Fruit fly (Drosophila melanogaster) whole organism, wandering third instar larva: Measurements from ENCODE around the gene CG15549.

Experiments
- Dfd ChIP-seq: fragments of >200 bp; optimal IDR thresholded peaks from 2 replicates; lab custom pipeline; 2017; ENCODE audit warnings: missing biosample characterization, missing genetic modification characterization
- Hr83 ChIP-seq: fragments of 200-300 bp; sonication (Bioruptor generic); optimal IDR thresholded peaks from 2 replicates; lab custom pipeline; 2016; ENCODE audit warnings: missing biosample characterization, mild to moderate bottlenecking, missing genetic modification characterization, moderate library complexity; ENCODE audit not compliant: poor library complexity, severe bottlenecking
- OdsH ChIP-seq: fragments of 200-800 bp; sonication (Bioruptor generic); optimal IDR thresholded peaks from 2 replicates; lab custom pipeline; 2016; ENCODE audit warnings: missing biosample characterization, mild to moderate bottlenecking, missing genetic modification characterization
- usp ChIP-seq: fragments of >200 bp; optimal IDR thresholded peaks from 2 replicates; lab custom pipeline; 2017; ENCODE audit warnings: missing biosample characterization, missing genetic modification characterization

dm6 chr3R:30936407-30936806, at the start of gene CG15549:
- TF ChIP-seq Hr83, result no peak
- TF ChIP-seq OdsH, result no peak
- no peak for TF ChIP-seq Dfd (GFP tag; lab: Kevin White, UChicago)
- TF ChIP-seq usp (GFP tag; lab: Kevin White, UChicago), result no peak
